Worm (Caenorhabditis elegans) whole organism, midembryonic: ENCODE data around the gene Y57G11B.5.

ENCODE experiments used
- T22C8.4 ChIP-seq: fragments of 200-800 bp; sonication (Bioruptor generic); IDR thresholded peaks from 2 replicates; pipeline ENCODE4 v1.3.6; 2022; ENCODE audit warnings: missing genetic modification characterization, missing compliant biosample characterization
- flt-1 ChIP-seq: fragments of 200-800 bp; sonication (Bioruptor generic); IDR thresholded peaks from 2 replicates; pipeline ENCODE4 v1.3.6; 2022; ENCODE audit warnings: missing genetic modification characterization, missing compliant biosample characterization
- klf-2 ChIP-seq: fragments of 200-800 bp; sonication (Bioruptor generic); conservative IDR thresholded peaks from 2 replicates; pipeline ENCODE4 v1.3.6; 2022; ENCODE audit warnings: missing genetic modification reagents, missing genetic modification characterization, missing compliant biosample characterization
- ref-1 ChIP-seq: fragments of 200-800 bp; sonication (Bioruptor generic); conservative IDR thresholded peaks from 2 replicates; pipeline ENCODE4 v1.3.6; 2022; ENCODE audit warnings: missing genetic modification reagents, missing genetic modification characterization, missing compliant biosample characterization
- tab-1 ChIP-seq: fragments of 200-800 bp; sonication (Bioruptor generic); IDR thresholded peaks from 2 replicates; pipeline ENCODE4 v1.3.6; 2022; ENCODE audit warnings: missing genetic modification characterization, missing compliant biosample characterization
- ztf-23 ChIP-seq: fragments of 200-800 bp; sonication (Bioruptor generic); IDR thresholded peaks from 2 replicates; pipeline ENCODE4 v1.3.6; 2022; ENCODE audit warnings: missing genetic modification reagents, missing genetic modification characterization, missing compliant biosample characterization

DNA sequence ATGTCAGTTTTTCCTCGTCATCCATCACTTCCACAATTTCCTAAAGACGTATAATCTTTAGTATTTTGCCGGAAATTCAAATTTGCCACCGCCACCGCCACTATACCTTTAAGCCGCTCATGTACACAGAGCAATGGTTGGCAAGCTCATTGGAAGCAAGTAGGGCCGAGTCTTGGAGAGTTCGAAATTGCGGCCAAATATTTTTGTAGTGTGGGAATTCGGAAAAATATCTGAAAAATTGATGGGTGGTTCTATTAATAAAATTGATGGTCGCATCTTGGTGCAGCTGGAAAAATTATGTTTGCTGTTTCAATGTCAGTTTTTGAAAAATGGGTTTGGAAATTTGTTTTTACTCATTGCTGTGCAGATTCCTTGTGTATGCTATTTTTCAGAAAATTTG lies 3.0 kb upstream of the Y57G11B.5 start:
- TF ChIP-seq ref-1 (GFP tag; lab: Robert Waterston, UW) (no peak), flt-1 (GFP tag; lab: Robert Waterston, UW) (no peak), tab-1 (GFP tag; lab: Robert Waterston, UW) (no peak), T22C8.4 (no peak), ztf-23 (GFP tag; lab: Robert Waterston, UW) (no peak), klf-2 (GFP tag; lab: Robert Waterston, UW) (no peak)
